Fruit fly (Drosophila melanogaster): ENCODE measurements around the gene mRNA-cap.

The mRNA-cap gene

dm6 chrX:14191918-14192317 is 50.7 kb downstream of the mRNA-cap start, which contains the start of gene CG13403:
TSS of gene CG13403 (minus strand) at chrX:14192018.
- no peak for TF ChIP-seq CG13204 (GFP tag; optimal IDR thresholded peaks at IDR 0.05)
- TF ChIP-seq CG34367 (tag; optimal IDR thresholded peaks at IDR 0.05), result no peak
- TF ChIP-seq fd96Ca (GFP tag; IDR thresholded peaks at IDR 0.05), result no peak
- TF ChIP-seq Ets98B (GFP tag; IDR thresholded peaks at IDR 0.05), result no peak
- no peak for TF ChIP-seq CG12605 (GFP tag; IDR thresholded peaks at IDR 0.05)
- no peak for TF ChIP-seq CG17806 (tag; optimal IDR thresholded peaks at IDR 0.05)
- no peak for TF ChIP-seq rn (GFP tag; IDR thresholded peaks at IDR 0.05)
- no peak for TF ChIP-seq CG10348 (GFP tag; IDR thresholded peaks at IDR 0.05)

Measured in whole organism, pupa.